Fruit fly (Drosophila melanogaster): ENCODE data around the gene CG13043.
A peak's percentile ranks its signal among the peaks of the same experiment; 100 is the strongest.

Gene CG13043

dm6 chr3L:16323372-16323771 is 17.7 kb upstream of the CG13043 start, which contains the start of gene CG13059:
Gene CG13059, plus strand, starts transcription at chr3L:16323672.
- TF ChIP-seq CG17806 (tag; optimal IDR thresholded peaks at IDR 0.05) (no peak), CG4496 (GFP tag; IDR thresholded peaks at IDR 0.05) (no peak), CG15710 (tag; optimal IDR thresholded peaks at IDR 0.05) (no peak), CG32121 (GFP tag; IDR thresholded peaks at IDR 0.05) (no peak)

- no peak for TF ChIP-seq gl (tag; optimal IDR thresholded peaks at IDR 0.05)
- no peak for TF ChIP-seq Pif1A (GFP tag; optimal IDR thresholded peaks at IDR 0.05)
- no peak for TF ChIP-seq Snoo (tag; optimal IDR thresholded peaks at IDR 0.05)
- no peak for TF ChIP-seq CG13204 (GFP tag; optimal IDR thresholded peaks at IDR 0.05)
- TF ChIP-seq rn (GFP tag; IDR thresholded peaks at IDR 0.05) = no peak
- TF ChIP-seq D1 (tag; optimal IDR thresholded peaks at IDR 0.05) = no peak
- TF ChIP-seq CG8159 (tag; optimal IDR thresholded peaks at IDR 0.05) = no peak
- TF ChIP-seq EcR (GFP tag; optimal IDR thresholded peaks at IDR 0.05) = no peak
- TF ChIP-seq CG15710 (tag; optimal IDR thresholded peaks at IDR 0.05) = no peak
- no peak for TF ChIP-seq CG14655 (GFP tag; optimal IDR thresholded peaks at IDR 0.05)
- no peak for TF ChIP-seq CG9948 (tag; optimal IDR thresholded peaks at IDR 0.05)
Measured at dm6 chr3L:16321172-16321571, 15.5 kb upstream of the CG13043 start, which contains the start of gene CG42718. Gene CG42718, minus strand, starts transcription at chr3L:16321272.

dm6 chr3L:16319399-16319906 is 13.8 kb upstream of the CG13043 start, which contains the start of the genes CG13041 and CG13060:
Gene CG13041, minus strand, starts transcription at chr3L:16319526.
Gene CG13060, plus strand, starts transcription at chr3L:16319856.
- TF ChIP-seq rn (GFP tag; IDR thresholded peaks at IDR 0.05) = no peak
- TF ChIP-seq Snoo (tag; optimal IDR thresholded peaks at IDR 0.05) = no peak
- no peak for TF ChIP-seq CG8159 (tag; optimal IDR thresholded peaks at IDR 0.05)

dm6 chr3L:16317724-16318123 is 12.1 kb upstream of the CG13043 start, which contains the start of gene Nplp3:
Gene Nplp3, plus strand, starts transcription at chr3L:16318024.
- TF ChIP-seq CG8159 (tag; optimal IDR thresholded peaks at IDR 0.05) (no peak), CG14655 (GFP tag; optimal IDR thresholded peaks at IDR 0.05) (no peak), Pif1B (GFP tag; optimal IDR thresholded peaks at IDR 0.05) (no peak), CG8301 (tag; optimal IDR thresholded peaks at IDR 0.05) (no peak), Ets98B (GFP tag; IDR thresholded peaks at IDR 0.05) (no peak), CG9948 (tag; optimal IDR thresholded peaks at IDR 0.05) (no peak)

- 0 out of 2 replicates have a peak, but pooled peaks have one; percentile 21 for TF ChIP-seq CG32121 (GFP tag; IDR thresholded peaks at IDR 0.05)
- TF ChIP-seq D1 (tag; optimal IDR thresholded peaks at IDR 0.05) = no peak
Measured at dm6 chr3L:16313985-16314384, 8.3 kb upstream of the CG13043 start, which contains the start of gene CG13062. Gene CG13062, plus strand, starts transcription at chr3L:16314285.

dm6 chr3L:16309972-16310371 is 4.3 kb upstream of the CG13043 start:
- TF ChIP-seq CG14655 (GFP tag; optimal IDR thresholded peaks at IDR 0.05) (peak; percentile 78), CG13204 (GFP tag; optimal IDR thresholded peaks at IDR 0.05) (no peak), rn (GFP tag; IDR thresholded peaks at IDR 0.05) (peak; percentile 42; the same call in 1 of the 2 replicates), CG4496 (GFP tag; IDR thresholded peaks at IDR 0.05) (peak; percentile 86), Ets98B (GFP tag; IDR thresholded peaks at IDR 0.05) (peak; percentile 84), CG10348 (GFP tag; IDR thresholded peaks at IDR 0.05) (peak; percentile 51), fd96Ca (GFP tag; IDR thresholded peaks at IDR 0.05) (peak; percentile 89), Pif1A (GFP tag; optimal IDR thresholded peaks at IDR 0.05) (peak; percentile 13), CG9948 (tag; optimal IDR thresholded peaks at IDR 0.05) (no peak), EcR (GFP tag; optimal IDR thresholded peaks at IDR 0.05) (no peak), CG17806 (tag; optimal IDR thresholded peaks at IDR 0.05) (peak; percentile 9), CG15710 (tag; optimal IDR thresholded peaks at IDR 0.05) (no peak), CG32121 (GFP tag; IDR thresholded peaks at IDR 0.05) (peak; percentile 48; the same call in 1 of the 2 replicates), CG8301 (tag; optimal IDR thresholded peaks at IDR 0.05) (peak; percentile 74)

- 0 out of 3 replicates have a peak, but pooled peaks have one; percentile 37 for TF ChIP-seq CG4496 (GFP tag; IDR thresholded peaks at IDR 0.05)
- no peak for TF ChIP-seq Pif1B (GFP tag; optimal IDR thresholded peaks at IDR 0.05)
Measured at dm6 chr3L:16308380-16308779, 2.7 kb upstream of the CG13043 start, which contains the start of gene CG13042. Gene CG13042, minus strand, starts transcription at chr3L:16308480.

dm6 chr3L:16303982-16304381 is 1.7 kb downstream of the CG13043 start, which contains the start of gene CG43249:
Gene CG43249, plus strand, starts transcription at chr3L:16304282.
- TF ChIP-seq fd96Ca (GFP tag; IDR thresholded peaks at IDR 0.05) = no peak

- no peak for TF ChIP-seq CG10348 (GFP tag; IDR thresholded peaks at IDR 0.05)
- TF ChIP-seq EcR (GFP tag; optimal IDR thresholded peaks at IDR 0.05) = no peak
- TF ChIP-seq CG17806 (tag; optimal IDR thresholded peaks at IDR 0.05) = no peak
- no peak for TF ChIP-seq rn (GFP tag; IDR thresholded peaks at IDR 0.05)
- no peak for TF ChIP-seq fd96Ca (GFP tag; IDR thresholded peaks at IDR 0.05)
- no peak for TF ChIP-seq D1 (tag; optimal IDR thresholded peaks at IDR 0.05)
- TF ChIP-seq Snoo (tag; optimal IDR thresholded peaks at IDR 0.05) = no peak
- no peak for TF ChIP-seq Ets98B (GFP tag; IDR thresholded peaks at IDR 0.05)
Measured at dm6 chr3L:16303078-16303477, 2.6 kb downstream of the CG13043 start, which contains the start of gene CG13044. Gene CG13044, minus strand, starts transcription at chr3L:16303178.

Data from whole organism, pupa.